Worm (Caenorhabditis elegans) whole organism, late embryonic: ENCODE measurements around the gene ZK287.1.

Experiments
- ama-1 ChIP-seq: fragments of 150-350 bp; optimal IDR thresholded peaks from 2 replicates; lab custom pipeline; 2014
- che-1 ChIP-seq: sonication (generic microtip); optimal IDR thresholded peaks from 2 replicates; lab custom pipeline; 2016; ENCODE audit warnings: mild to moderate bottlenecking, missing genetic modification characterization, missing compliant biosample characterization
- fkh-10 ChIP-seq: fragments of 150-350 bp; optimal IDR thresholded peaks from 2 replicates; lab custom pipeline; 2014; ENCODE audit warnings: missing biosample characterization, missing genetic modification reagents, missing genetic modification characterization
- hlh-13 ChIP-seq: fragments of 200-800 bp; sonication (Bioruptor generic); optimal IDR thresholded peaks from 2 replicates; lab custom pipeline; 2018; ENCODE audit warnings: mild to moderate bottlenecking, missing genetic modification characterization, missing compliant biosample characterization
- hlh-6 ChIP-seq: sonication (generic microtip); optimal IDR thresholded peaks from 2 replicates; lab custom pipeline; 2016; ENCODE audit warnings: missing genotype, missing genetic modification characterization, missing compliant biosample characterization
- mec-3 ChIP-seq: sonication (generic microtip); optimal IDR thresholded peaks from 2 replicates; lab custom pipeline; 2016; ENCODE audit warnings: borderline replicate concordance, missing genetic modification characterization, missing compliant biosample characterization
- nhr-232 ChIP-seq: sonication (generic microtip); optimal IDR thresholded peaks from 2 replicates; lab custom pipeline; 2016; ENCODE audit warnings: missing genetic modification characterization, missing compliant biosample characterization
- pat-9 ChIP-seq: fragments of 200-800 bp; sonication (Bioruptor generic); optimal IDR thresholded peaks from 2 replicates; lab custom pipeline; 2018; ENCODE audit warnings: mild to moderate bottlenecking, missing genetic modification characterization, moderate library complexity, missing compliant biosample characterization
- ttx-3 ChIP-seq: sonication (generic microtip); optimal IDR thresholded peaks from 2 replicates; lab custom pipeline; 2016; ENCODE audit warnings: missing genetic modification reagents, missing genetic modification characterization, missing compliant biosample characterization
- unc-42 ChIP-seq: sonication (generic microtip); optimal IDR thresholded peaks from 2 replicates; lab custom pipeline; 2016; ENCODE audit warnings: missing genotype, missing genetic modification characterization, missing compliant biosample characterization
- unc-55 ChIP-seq: sonication (generic microtip); optimal IDR thresholded peaks from 2 replicates; lab custom pipeline; 2017; ENCODE audit warnings: missing biosample characterization, missing genetic modification reagents, missing genetic modification characterization
- unc-86 ChIP-seq: sonication (generic microtip); optimal IDR thresholded peaks from 2 replicates; lab custom pipeline; 2016; ENCODE audit warnings: missing genetic modification characterization, missing compliant biosample characterization

- TF ChIP-seq che-1 (tag; lab: Kevin White, UChicago) = no peak
- TF ChIP-seq nhr-232 = no peak
- TF ChIP-seq unc-42 (tag; lab: Kevin White, UChicago) = no peak
- no peak for TF ChIP-seq ama-1
- no peak for TF ChIP-seq hlh-6 (tag; lab: Kevin White, UChicago)
- no peak for TF ChIP-seq ttx-3
- TF ChIP-seq fkh-10 (GFP tag; lab: Kevin White, UChicago) = no peak
- no peak for TF ChIP-seq pat-9 (tag; lab: Kevin White, UChicago)
- TF ChIP-seq hlh-13 = no peak
- no peak for TF ChIP-seq unc-86 (tag; lab: Kevin White, UChicago)
- no peak for TF ChIP-seq unc-55 (GFP tag; lab: Kevin White, UChicago)
- no peak for TF ChIP-seq mec-3 (tag; lab: Kevin White, UChicago)
Measured at ce11 chrV:9620417-9620816, 46.1 kb upstream of the ZK287.1 start.
